Worm (Caenorhabditis elegans) whole organism, L1 larva: ENCODE measurements around the gene slc-36.5.

Experiments
- F16B12.6 ChIP-seq: fragments of 150-350 bp; optimal IDR thresholded peaks from 2 replicates; lab custom pipeline; 2014; ENCODE audit warnings: missing biosample characterization, missing genetic modification characterization
- aly-2 ChIP-seq: fragments of 150-350 bp; optimal IDR thresholded peaks from 2 replicates; lab custom pipeline; 2014; ENCODE audit warnings: missing biosample characterization, missing genetic modification characterization
- dpl-1 ChIP-seq, 3 experiments: fragments of 150-350 bp in 2 of 3; sonication (generic microtip) in 1 of 3; optimal IDR thresholded peaks; 2 replicates each; lab custom pipeline; 2014 to 2017; ENCODE audit warnings: missing biosample characterization in 3 of 3, missing genetic modification characterization in 3 of 3, missing genetic modification reagents in 3 of 3
- egl-27 ChIP-seq, 2 experiments: fragments of 150-350 bp in 1 of 2; sonication (generic microtip); optimal IDR thresholded peaks; 3 replicates each; lab custom pipeline; 2017 to 2018; ENCODE audit warnings: missing biosample characterization in 2 of 2, missing genetic modification characterization in 2 of 2, missing genetic modification reagents in 2 of 2
- elt-2 ChIP-seq: sonication (generic microtip); optimal IDR thresholded peaks from 2 replicates; lab custom pipeline; 2016; ENCODE audit warnings: missing genetic modification characterization, mild to moderate bottlenecking, inconsistent platforms, missing compliant biosample characterization, missing genetic modification reagents
- fkh-4 ChIP-seq: sonication (generic microtip); optimal IDR thresholded peaks from 2 replicates; lab custom pipeline; 2016; ENCODE audit warnings: missing compliant biosample characterization, missing genetic modification characterization, borderline replicate concordance
- isw-1 ChIP-seq: fragments of 200-800 bp; sonication (Bioruptor generic); IDR thresholded peaks from 2 replicates; pipeline ENCODE4 v1.3.6; 2022; ENCODE audit warnings: missing genetic modification characterization, missing compliant biosample characterization
- lin-14 ChIP-seq: fragments of 200-800 bp; sonication (Bioruptor generic); optimal IDR thresholded peaks from 2 replicates; lab custom pipeline; 2018; ENCODE audit warnings: mild to moderate bottlenecking, missing genetic modification characterization, moderate library complexity, missing compliant biosample characterization
- lsy-2 ChIP-seq, 2 experiments: fragments of 150-350 bp; optimal IDR thresholded peaks; 2 replicates each; lab custom pipeline; 2014; ENCODE audit warnings: missing biosample characterization in 2 of 2, missing genetic modification characterization in 2 of 2
- nhr-28 ChIP-seq: fragments of 150-350 bp; optimal IDR thresholded peaks from 2 replicates; lab custom pipeline; 2014; ENCODE audit warnings: missing biosample characterization, missing genetic modification characterization
- pqm-1 ChIP-seq: sonication (generic microtip); optimal IDR thresholded peaks from 3 replicates; lab custom pipeline; 2017; ENCODE audit warnings: missing biosample characterization, missing genetic modification characterization
- skn-1 ChIP-seq: fragments of 150-350 bp; optimal IDR thresholded peaks from 2 replicates; lab custom pipeline; 2014; ENCODE audit warnings: missing biosample characterization, missing genetic modification characterization
- tbx-2 ChIP-seq: sonication (generic microtip); optimal IDR thresholded peaks from 2 replicates; lab custom pipeline; 2016; ENCODE audit warnings: missing genetic modification characterization, missing compliant biosample characterization
- unc-62 ChIP-seq: fragments of 150-350 bp; optimal IDR thresholded peaks from 2 replicates; lab custom pipeline; 2014; ENCODE audit warnings: missing biosample characterization, missing genetic modification reagents, missing genetic modification characterization

ce11 chrII:6834582-6835058 is 42.2 kb downstream of the slc-36.5 start, which contains the start of gene egl-27:
- TF ChIP-seq lsy-2 (tag; optimal IDR thresholded peaks at IDR 0.05; lab: Kevin White, UChicago) (no peak), pqm-1 (tag; lab: Kevin White, UChicago) (no peak), nhr-28 (tag; lab: Kevin White, UChicago) (no peak), aly-2 (tag; lab: Kevin White, UChicago) (no peak), egl-27 (tag; optimal IDR thresholded peaks at IDR 0.05; lab: Kevin White, UChicago) (no peak), F16B12.6 (tag; lab: Kevin White, UChicago) (no peak), elt-2 (tag; lab: Kevin White, UChicago) (no peak), tbx-2 (tag; lab: Kevin White, UChicago) (no peak), isw-1 (GFP tag; lab: Robert Waterston, UW) (no peak), fkh-4 (tag; lab: Kevin White, UChicago) (no peak), lin-14 (peak; percentile 19), unc-62 (GFP tag; lab: Kevin White, UChicago) (no peak), dpl-1 (GFP tag; optimal IDR thresholded peaks at IDR 0.05; lab: Kevin White, UChicago) (no peak), skn-1 (tag; lab: Kevin White, UChicago) (no peak)
